Fruit fly (Drosophila melanogaster) whole organism, embryonic: Measurements from ENCODE around the gene Gycalpha99B.

Source experiments
- Atf3 ChIP-seq: fragments of 200-800 bp; sonication (Bioruptor generic); optimal IDR thresholded peaks from 3 replicates; lab custom pipeline; 2016; ENCODE audit warnings: missing biosample characterization, missing genetic modification characterization
- CG10209 ChIP-seq: fragments of 200-800 bp; sonication (Bioruptor generic); optimal IDR thresholded peaks from 3 replicates; lab custom pipeline; 2017; ENCODE audit warnings: missing biosample characterization, mild to moderate bottlenecking, missing genetic modification characterization, missing genetic modification reagents
- CG10462 ChIP-seq: fragments of 200-800 bp; sonication (Bioruptor generic); optimal IDR thresholded peaks from 2 replicates; lab custom pipeline; 2016; ENCODE audit warnings: missing biosample characterization, missing genetic modification characterization
- CG11247 ChIP-seq: fragments of 200-800 bp; sonication (Bioruptor generic); IDR thresholded peaks from 2 replicates; pipeline ENCODE4 v1.3.6; 2022; ENCODE audit warnings: missing biosample characterization, missing genetic modification characterization
- CG14050 ChIP-seq: fragments of 200-800 bp; sonication (Bioruptor generic); IDR thresholded peaks from 3 replicates; pipeline ENCODE4 v1.3.6; 2022; ENCODE audit warnings: missing biosample characterization, missing genetic modification characterization
- CG14965 ChIP-seq: fragments of 200-800 bp; sonication (Bioruptor generic); optimal IDR thresholded peaks from 2 replicates; lab custom pipeline; 2016; ENCODE audit warnings: missing biosample characterization, missing genetic modification characterization, borderline replicate concordance
- CG15601 ChIP-seq: fragments of 200-800 bp; sonication (Bioruptor generic); optimal IDR thresholded peaks from 3 replicates; lab custom pipeline; 2019; ENCODE audit warnings: missing biosample characterization, mild to moderate bottlenecking, missing genetic modification characterization, moderate library complexity
- CG16863 ChIP-seq: fragments of 200-800 bp; sonication (Bioruptor generic); optimal IDR thresholded peaks from 3 replicates; lab custom pipeline; 2016; ENCODE audit warnings: missing biosample characterization, missing genetic modification characterization
- CG17361 ChIP-seq: fragments of 200-800 bp; sonication (Bioruptor generic); IDR thresholded peaks from 3 replicates; pipeline ENCODE4 v1.3.6; 2022; ENCODE audit warnings: missing biosample characterization, missing genetic modification characterization
- CG17568 ChIP-seq: fragments of 200-800 bp; sonication (Bioruptor generic); optimal IDR thresholded peaks from 2 replicates; lab custom pipeline; 2018; ENCODE audit warnings: missing biosample characterization, mild to moderate bottlenecking, missing genetic modification characterization, moderate library complexity
- CG17912 ChIP-seq: fragments of 200-800 bp; sonication (Bioruptor generic); optimal IDR thresholded peaks from 2 replicates; lab custom pipeline; 2018; ENCODE audit warnings: missing biosample characterization, mild to moderate bottlenecking, missing genetic modification characterization
- CG18599 ChIP-seq: fragments of 200-800 bp; sonication (Bioruptor generic); optimal IDR thresholded peaks from 3 replicates; lab custom pipeline; 2017; ENCODE audit warnings: missing biosample characterization, missing genetic modification characterization, mild to moderate bottlenecking, moderate library complexity, missing genetic modification reagents
- CG18764 ChIP-seq: fragments of 200-800 bp; sonication (Bioruptor generic); optimal IDR thresholded peaks from 3 replicates; lab custom pipeline; 2016; ENCODE audit warnings: missing biosample characterization, missing genetic modification characterization
- CG3838 ChIP-seq: fragments of 200-800 bp; sonication (Bioruptor generic); optimal IDR thresholded peaks from 3 replicates; lab custom pipeline; 2016; ENCODE audit warnings: missing biosample characterization, missing genetic modification characterization
- CG6654 ChIP-seq: fragments of 200-800 bp; sonication (Bioruptor generic); optimal IDR thresholded peaks from 2 replicates; lab custom pipeline; 2017; ENCODE audit warnings: missing biosample characterization, mild to moderate bottlenecking, missing genetic modification characterization
- CG7271 ChIP-seq: fragments of 200-800 bp; sonication (Bioruptor generic); optimal IDR thresholded peaks from 2 replicates; lab custom pipeline; 2018; ENCODE audit warnings: missing biosample characterization, mild to moderate bottlenecking, missing genetic modification characterization, moderate library complexity
- CG7556 ChIP-seq: fragments of 200-800 bp; sonication (Bioruptor generic); optimal IDR thresholded peaks from 2 replicates; lab custom pipeline; 2017; ENCODE audit warnings: missing biosample characterization, mild to moderate bottlenecking, missing genetic modification characterization
- CG8281 ChIP-seq: fragments of 200-800 bp; sonication (Bioruptor generic); optimal IDR thresholded peaks from 2 replicates; lab custom pipeline; 2018; ENCODE audit warnings: missing biosample characterization, mild to moderate bottlenecking, missing genetic modification characterization, moderate library complexity
- CG9215 ChIP-seq: fragments of 200-800 bp; sonication (Bioruptor generic); IDR thresholded peaks from 2 replicates; pipeline ENCODE4 v1.3.6; 2022; ENCODE audit warnings: missing biosample characterization, missing genetic modification characterization
- D ChIP-seq, 2 experiments: fragments of 200-800 bp in 1 of 2; fragments of >200 bp in 1 of 2; sonication (Bioruptor generic) in 1 of 2; optimal IDR thresholded peaks; 2 replicates in 1 of 2; 3 replicates in 1 of 2; lab custom pipeline; 2017; ENCODE audit warnings: mild to moderate bottlenecking in 1 of 2, missing biosample characterization in 1 of 2, missing genetic modification characterization in 1 of 2, missing genetic modification reagents in 1 of 2
- D19A ChIP-seq: fragments of 200-800 bp; optimal IDR thresholded peaks from 3 replicates; lab custom pipeline; 2019; ENCODE audit warnings: missing biosample characterization, mild to moderate bottlenecking, missing genetic modification characterization, moderate library complexity
- Dll ChIP-seq: fragments of 200-800 bp; sonication (Bioruptor generic); IDR thresholded peaks from 4 replicates; pipeline ENCODE4 v1.3.6; 2022; ENCODE audit warnings: missing biosample characterization, missing genetic modification characterization; ENCODE audit not compliant: partially characterized antibody
- Ets65A ChIP-seq: fragments of 200-800 bp; sonication (Bioruptor generic); peaks from one replicate; lab custom pipeline; 2016; ENCODE audit warnings: missing biosample characterization, missing genetic modification characterization
- Fer3 ChIP-seq: fragments of 200-800 bp; sonication (Bioruptor generic); optimal IDR thresholded peaks from 2 replicates; lab custom pipeline; 2018; ENCODE audit warnings: missing biosample characterization, mild to moderate bottlenecking, missing genetic modification characterization, moderate library complexity
- Gug ChIP-seq: fragments of 200-800 bp; sonication (Bioruptor generic); IDR thresholded peaks from 4 replicates; pipeline ENCODE4 v1.3.6; 2022; ENCODE audit warnings: missing biosample characterization, missing genetic modification characterization
- Hmr ChIP-seq: fragments of 200-800 bp; sonication (Bioruptor generic); optimal IDR thresholded peaks from 3 replicates; lab custom pipeline; 2017; ENCODE audit warnings: mild to moderate bottlenecking, missing biosample characterization, missing genetic modification reagents, missing genetic modification characterization
- MTF-1 ChIP-seq: fragments of 200-800 bp; sonication (Bioruptor generic); optimal IDR thresholded peaks from 2 replicates; lab custom pipeline; 2018; ENCODE audit warnings: missing biosample characterization, mild to moderate bottlenecking, missing genetic modification characterization, borderline replicate concordance
- Side ChIP-seq: fragments of 200-800 bp; sonication (Bioruptor generic); optimal IDR thresholded peaks from 2 replicates; lab custom pipeline; 2016; ENCODE audit warnings: missing biosample characterization, missing genetic modification characterization
- aop ChIP-seq: fragments of 200-800 bp; sonication (Bioruptor generic); IDR thresholded peaks from 2 replicates; pipeline ENCODE4 v1.3.6; 2022; ENCODE audit warnings: missing biosample characterization, missing genetic modification characterization
- ato ChIP-seq: fragments of 200-800 bp; sonication (Bioruptor generic); IDR thresholded peaks from 2 replicates; pipeline ENCODE4 v1.3.6; 2022; ENCODE audit warnings: missing biosample characterization, missing genetic modification characterization; ENCODE audit not compliant: partially characterized antibody
- cad ChIP-seq: fragments of >200 bp; optimal IDR thresholded peaks from 2 replicates; lab custom pipeline; 2017; ENCODE audit warnings: missing biosample characterization, missing genetic modification characterization
- cg ChIP-seq: fragments of 200-800 bp; sonication (Bioruptor generic); optimal IDR thresholded peaks from 3 replicates; lab custom pipeline; 2019; ENCODE audit warnings: missing biosample characterization, mild to moderate bottlenecking, missing genetic modification characterization, moderate library complexity
- dan ChIP-seq: fragments of 200-800 bp; sonication (Bioruptor generic); IDR thresholded peaks from 2 replicates; pipeline ENCODE4 v1.3.6; 2022; ENCODE audit warnings: missing biosample characterization, missing genetic modification characterization
- dimm ChIP-seq: fragments of 200-800 bp; sonication (Bioruptor generic); IDR thresholded peaks from 2 replicates; pipeline ENCODE4 v1.3.6; 2022; ENCODE audit warnings: missing biosample characterization, missing genetic modification characterization
- exex ChIP-seq: fragments of 200-800 bp; sonication (Bioruptor generic); optimal IDR thresholded peaks from 4 replicates; lab custom pipeline; 2018; ENCODE audit warnings: missing biosample characterization, mild to moderate bottlenecking, missing genetic modification characterization, moderate library complexity
- eyg ChIP-seq: fragments of 200-800 bp; sonication (Bioruptor generic); optimal IDR thresholded peaks from 3 replicates; lab custom pipeline; 2016; ENCODE audit warnings: missing biosample characterization, missing genetic modification characterization
- fd102C ChIP-seq: fragments of 200-800 bp; sonication (Bioruptor generic); optimal IDR thresholded peaks from 2 replicates; lab custom pipeline; 2018; ENCODE audit warnings: missing biosample characterization, mild to moderate bottlenecking, missing genetic modification characterization, moderate library complexity
- gcm2 ChIP-seq: fragments of 200-800 bp; sonication (Bioruptor generic); optimal IDR thresholded peaks from 2 replicates; lab custom pipeline; 2016; ENCODE audit warnings: missing biosample characterization, missing genetic modification characterization
- hbn ChIP-seq: fragments of 200-800 bp; sonication (Bioruptor generic); IDR thresholded peaks from 2 replicates; pipeline ENCODE4 v1.3.6; 2022; ENCODE audit warnings: missing biosample characterization, missing genetic modification characterization; ENCODE audit not compliant: partially characterized antibody
- hkb ChIP-seq, 2 experiments: fragments of 200-800 bp in 1 of 2; fragments of >200 bp in 1 of 2; sonication (Bioruptor generic) in 1 of 2; IDR thresholded peaks in 1 of 2; optimal IDR thresholded peaks in 1 of 2; 2 replicates each; pipeline versions ENCODE4 v1.3.6 to Lab custom; 2017 to 2022; ENCODE audit warnings: missing biosample characterization in 1 of 2, missing genetic modification characterization in 1 of 2
- jing ChIP-seq: fragments of 200-800 bp; sonication (Bioruptor generic); optimal IDR thresholded peaks from 2 replicates; lab custom pipeline; 2018; ENCODE audit warnings: missing biosample characterization, mild to moderate bottlenecking, missing genetic modification characterization
- lmd ChIP-seq: fragments of 200-800 bp; sonication (Bioruptor generic); IDR thresholded peaks from 2 replicates; pipeline ENCODE4 v1.3.6; 2022; ENCODE audit warnings: missing biosample characterization, missing genetic modification characterization
- peb ChIP-seq: fragments of 200-800 bp; sonication (Bioruptor generic); IDR thresholded peaks from 2 replicates; pipeline ENCODE4 v1.3.6; 2022; ENCODE audit warnings: missing biosample characterization, missing genetic modification characterization
- pros ChIP-seq: fragments of 200-800 bp; sonication (Bioruptor generic); optimal IDR thresholded peaks from 3 replicates; lab custom pipeline; 2019; ENCODE audit warnings: missing biosample characterization, mild to moderate bottlenecking, missing genetic modification characterization, moderate library complexity
- pum ChIP-seq: fragments of 200-800 bp; sonication (Bioruptor generic); optimal IDR thresholded peaks from 2 replicates; lab custom pipeline; 2016; ENCODE audit warnings: missing biosample characterization, missing genetic modification characterization
- stc ChIP-seq: fragments of 200-800 bp; sonication (Bioruptor generic); IDR thresholded peaks from 2 replicates; pipeline ENCODE4 v1.3.6; 2022; ENCODE audit warnings: missing biosample characterization, missing genetic modification characterization
- unpg ChIP-seq: fragments of 200-800 bp; sonication (Bioruptor generic); optimal IDR thresholded peaks from 3 replicates; lab custom pipeline; 2018; ENCODE audit warnings: missing biosample characterization, mild to moderate bottlenecking, missing genetic modification characterization, moderate library complexity
- z ChIP-seq: fragments of 200-800 bp; sonication (Bioruptor generic); IDR thresholded peaks from 3 replicates; pipeline ENCODE4 v1.3.6; 2022; ENCODE audit warnings: missing biosample characterization, missing genetic modification characterization
- zf30C ChIP-seq: fragments of 200-800 bp; sonication (Bioruptor generic); optimal IDR thresholded peaks from 3 replicates; lab custom pipeline; 2018; ENCODE audit warnings: missing biosample characterization, mild to moderate bottlenecking, missing genetic modification characterization
- zfh2 ChIP-seq: fragments of 200-800 bp; sonication (Bioruptor generic); optimal IDR thresholded peaks from 2 replicates; lab custom pipeline; 2016; ENCODE audit warnings: missing biosample characterization, missing genetic modification characterization

The Gycalpha99B gene

DNA sequence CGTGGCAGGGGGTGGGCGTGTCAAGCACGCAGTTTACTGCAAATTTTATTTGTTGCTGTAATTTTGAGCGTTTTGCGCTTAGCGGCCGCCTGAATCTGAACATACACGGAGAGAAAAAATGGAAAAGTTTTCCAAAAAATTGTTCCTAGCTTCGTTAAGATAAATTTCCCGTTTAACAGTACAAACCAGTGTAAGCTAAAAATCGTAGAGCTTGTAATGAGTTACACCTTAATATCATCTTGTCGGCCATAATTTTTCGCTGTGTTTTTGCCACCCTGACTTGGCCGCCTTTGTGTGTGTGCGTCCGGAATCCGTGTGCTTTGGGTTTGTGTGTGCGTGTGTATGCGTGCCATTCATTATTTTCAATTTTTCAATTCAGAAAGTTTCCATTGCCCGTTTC is 30.8 kb upstream of the Gycalpha99B start (continued):
- TF ChIP-seq CG7556 (GFP tag; lab: Kevin White, UChicago) (peak; percentile 60), CG7271 (tag; lab: Kevin White, UChicago) (no peak), dimm (GFP tag; lab: Robert Waterston, UW) (no peak), ato (GFP tag; lab: Robert Waterston, UW) (no peak), stc (GFP tag; lab: Robert Waterston, UW) (no peak), CG9215 (GFP tag; lab: Robert Waterston, UW) (no peak), zfh2 (GFP tag; lab: Kevin White, UChicago) (no peak), CG18764 (GFP tag; lab: Kevin White, UChicago) (no peak), z (no peak), CG10462 (GFP tag; lab: Kevin White, UChicago) (no peak), Fer3 (peak; percentile 48), cg (GFP tag; lab: Kevin White, UChicago) (peak; percentile 3), CG3838 (no peak), Ets65A (GFP tag; lab: Kevin White, UChicago) (peak; percentile 50), fd102C (GFP tag; lab: Kevin White, UChicago) (no peak), pum (GFP tag; lab: Kevin White, UChicago) (no peak), CG15601 (tag; lab: Kevin White, UChicago) (no peak), Hmr (peak; percentile 60), Gug (GFP tag; lab: Robert Waterston, UW) (no peak; the same call in 3 of the 4 replicates), CG17361 (GFP tag; lab: Robert Waterston, UW) (0 out of 3 replicates have a peak, but pooled peaks have one; percentile 17), aop (GFP tag; lab: Robert Waterston, UW) (no peak), zf30C (GFP tag; lab: Kevin White, UChicago) (peak; percentile 9), CG17568 (GFP tag; lab: Kevin White, UChicago) (no peak), unpg (GFP tag; lab: Kevin White, UChicago) (peak; percentile 16), peb (GFP tag; lab: Robert Waterston, UW) (no peak), dan (GFP tag; lab: Robert Waterston, UW) (no peak), pros (GFP tag; lab: Kevin White, UChicago) (no peak), D (optimal IDR thresholded peaks at IDR 0.05; lab: Kevin White, UChicago) (no peak), D (GFP tag; optimal IDR thresholded peaks at IDR 0.05; lab: Kevin White, UChicago) (no peak), CG18599 (GFP tag; lab: Kevin White, UChicago) (peak; percentile 84), CG16863 (GFP tag; lab: Kevin White, UChicago) (no peak), CG10209 (GFP tag; lab: Kevin White, UChicago) (no peak), CG8281 (tag; lab: Kevin White, UChicago) (no peak), CG17912 (GFP tag; lab: Kevin White, UChicago) (no peak), CG6654 (GFP tag; lab: Kevin White, UChicago) (no peak), exex (tag; lab: Kevin White, UChicago) (no peak), D19A (tag; lab: Kevin White, UChicago) (no peak), hbn (GFP tag; lab: Robert Waterston, UW) (no peak), CG11247 (GFP tag; lab: Robert Waterston, UW) (no peak), Side (GFP tag; lab: Kevin White, UChicago) (no peak), CG14050 (GFP tag; lab: Robert Waterston, UW) (no peak), lmd (GFP tag; lab: Robert Waterston, UW) (peak; percentile 50), jing (no peak), hkb (optimal IDR thresholded peaks at IDR 0.05; lab: Kevin White, UChicago) (no peak), hkb (GFP tag; IDR thresholded peaks at IDR 0.05; lab: Robert Waterston, UW) (peak; percentile 70), MTF-1 (GFP tag; lab: Kevin White, UChicago) (no peak), eyg (GFP tag; lab: Kevin White, UChicago) (no peak), Atf3 (GFP tag; lab: Kevin White, UChicago) (no peak), Dll (GFP tag; lab: Robert Waterston, UW) (no peak), gcm2 (no peak), cad (GFP tag; lab: Kevin White, UChicago) (no peak), CG14965 (GFP tag; lab: Kevin White, UChicago) (no peak)
